Fruit fly (Drosophila melanogaster) whole organism, embryonic: Measurements from ENCODE around the gene cindr.

Source experiments
- CG18599 ChIP-seq: fragments of 200-800 bp; sonication (Bioruptor generic); optimal IDR thresholded peaks from 3 replicates; lab custom pipeline; 2017; ENCODE audit warnings: missing biosample characterization, missing genetic modification characterization, mild to moderate bottlenecking, moderate library complexity, missing genetic modification reagents
- CG4424 ChIP-seq: fragments of 200-800 bp; sonication (Bioruptor generic); optimal IDR thresholded peaks from 3 replicates; lab custom pipeline; 2016; ENCODE audit warnings: missing biosample characterization, missing genetic modification characterization
- Hr78 ChIP-seq, 2 experiments: fragments of 200-800 bp in 1 of 2; fragments of >200 bp in 1 of 2; sonication (Bioruptor generic) in 1 of 2; optimal IDR thresholded peaks; 2 replicates each; lab custom pipeline; 2017 to 2019; ENCODE audit warnings: missing biosample characterization in 2 of 2, missing genetic modification characterization in 2 of 2, mild to moderate bottlenecking in 1 of 2, moderate library complexity in 1 of 2
- fd102C ChIP-seq: fragments of 200-800 bp; sonication (Bioruptor generic); optimal IDR thresholded peaks from 2 replicates; lab custom pipeline; 2018; ENCODE audit warnings: missing biosample characterization, mild to moderate bottlenecking, missing genetic modification characterization, moderate library complexity
- gfzf ChIP-seq: fragments of 200-800 bp; sonication (Bioruptor generic); optimal IDR thresholded peaks from 2 replicates; lab custom pipeline; 2016; ENCODE audit warnings: missing biosample characterization, mild to moderate bottlenecking, missing genetic modification characterization, moderate library complexity
- h ChIP-seq: fragments of >200 bp; optimal IDR thresholded peaks from 2 replicates; lab custom pipeline; 2017
- luna ChIP-seq: fragments of 200-800 bp; sonication (Bioruptor generic); optimal IDR thresholded peaks from 2 replicates; lab custom pipeline; 2016; ENCODE audit warnings: missing biosample characterization, missing genetic modification characterization
- unc-4 ChIP-seq: fragments of 200-800 bp; sonication (Bioruptor generic); IDR thresholded peaks from 2 replicates; pipeline ENCODE4 v1.3.6; 2022; ENCODE audit warnings: missing biosample characterization, missing genetic modification characterization; ENCODE audit not compliant: partially characterized antibody

DNA sequence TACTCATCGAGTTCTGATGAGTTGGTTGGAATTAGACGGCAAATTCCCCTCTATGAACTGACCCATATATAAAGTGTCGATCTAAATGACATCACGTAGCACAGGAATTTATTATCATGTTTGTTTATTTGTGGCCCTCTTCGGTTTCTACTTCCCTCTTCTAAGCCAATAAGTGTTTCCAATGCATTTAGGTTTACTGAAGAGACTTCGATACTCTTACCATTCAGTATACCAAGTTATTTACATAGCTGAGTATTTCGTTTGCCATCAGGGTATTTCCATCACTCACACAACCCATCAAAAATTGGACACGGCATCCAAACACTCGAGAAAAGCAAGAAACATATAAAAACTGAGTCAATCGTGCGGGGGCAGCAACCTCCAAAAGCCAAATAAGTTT, 7.8 kb downstream of the cindr start:
- TF ChIP-seq luna (GFP tag; lab: Kevin White, UChicago) (no peak), CG18599 (GFP tag; lab: Kevin White, UChicago) (no peak), Hr78 (GFP tag; optimal IDR thresholded peaks at IDR 0.05; lab: Kevin White, UChicago) (no peak), gfzf (GFP tag; lab: Kevin White, UChicago) (no peak), fd102C (GFP tag; lab: Kevin White, UChicago) (no peak), h (lab: Kevin White, UChicago) (no peak), CG4424 (GFP tag; lab: Kevin White, UChicago) (no peak), unc-4 (no peak)
